Fruit fly (Drosophila melanogaster) whole organism, prepupa: ENCODE results near the gene CG6398.
A peak's percentile ranks its signal among the peaks of the same experiment; 100 is the strongest.

Experiments used
- Blimp-1 ChIP-seq: fragments of 200-800 bp; sonication (Bioruptor generic); optimal IDR thresholded peaks from 3 replicates; lab custom pipeline; 2017; ENCODE audit warnings: missing biosample characterization, missing genetic modification characterization, mild to moderate bottlenecking, moderate library complexity, missing genetic modification reagents
- CG10631 ChIP-seq: fragments of 200-800 bp; sonication (Bioruptor generic); optimal IDR thresholded peaks from 2 replicates; lab custom pipeline; 2016; ENCODE audit warnings: missing biosample characterization, missing genetic modification characterization
- CG11294 ChIP-seq: fragments of 200-800 bp; sonication (Bioruptor generic); IDR thresholded peaks from 2 replicates; pipeline ENCODE4 v1.3.6; 2022; ENCODE audit warnings: missing biosample characterization, missing genetic modification characterization
- CG11902 ChIP-seq: fragments of 200-800 bp; sonication (Bioruptor generic); optimal IDR thresholded peaks from 3 replicates; lab custom pipeline; 2016; ENCODE audit warnings: missing biosample characterization, missing genetic modification characterization
- CG1621 ChIP-seq: fragments of 200-800 bp; sonication (Bioruptor generic); optimal IDR thresholded peaks from 3 replicates; lab custom pipeline; 2018; ENCODE audit warnings: missing biosample characterization, mild to moderate bottlenecking, missing genetic modification characterization
- CG16779 ChIP-seq: fragments of 200-800 bp; sonication (Bioruptor generic); optimal IDR thresholded peaks from 3 replicates; lab custom pipeline; 2017; ENCODE audit warnings: missing biosample characterization, mild to moderate bottlenecking, missing genetic modification characterization
- CG3032 ChIP-seq: fragments of 200-800 bp; optimal IDR thresholded peaks from 2 replicates; lab custom pipeline; 2019; ENCODE audit warnings: missing biosample characterization, mild to moderate bottlenecking, missing genetic modification characterization, moderate library complexity
- CG31627 ChIP-seq: fragments of 200-800 bp; sonication (Bioruptor generic); optimal IDR thresholded peaks from 3 replicates; lab custom pipeline; 2016; ENCODE audit warnings: missing biosample characterization, missing genetic modification characterization
- CG32006 ChIP-seq: fragments of 200-800 bp; sonication (Bioruptor generic); optimal IDR thresholded peaks from 3 replicates; lab custom pipeline; 2017; ENCODE audit warnings: missing biosample characterization, mild to moderate bottlenecking, missing genetic modification characterization
- CG34406 ChIP-seq: fragments of 200-800 bp; sonication (Bioruptor generic); optimal IDR thresholded peaks from 3 replicates; lab custom pipeline; 2016; ENCODE audit warnings: missing biosample characterization, missing genetic modification characterization
- CG3919 ChIP-seq: fragments of 200-800 bp; sonication (Bioruptor generic); optimal IDR thresholded peaks from 3 replicates; lab custom pipeline; 2016; ENCODE audit warnings: missing biosample characterization, missing genetic modification characterization
- CG4318 ChIP-seq: fragments of 200-800 bp; sonication (Bioruptor generic); optimal IDR thresholded peaks from 3 replicates; lab custom pipeline; 2017; ENCODE audit warnings: missing biosample characterization, mild to moderate bottlenecking, missing genetic modification characterization
- CG6276 ChIP-seq: fragments of 200-800 bp; sonication (Bioruptor generic); optimal IDR thresholded peaks from 2 replicates; lab custom pipeline; 2017; ENCODE audit warnings: missing biosample characterization, mild to moderate bottlenecking, missing genetic modification characterization
- CG6808 ChIP-seq: fragments of 200-800 bp; sonication (Bioruptor generic); optimal IDR thresholded peaks from 3 replicates; lab custom pipeline; 2017; ENCODE audit warnings: missing biosample characterization, missing genetic modification characterization, mild to moderate bottlenecking, moderate library complexity, missing genetic modification reagents
- CG6854 ChIP-seq: fragments of 200-800 bp; sonication (Bioruptor generic); optimal IDR thresholded peaks from 2 replicates; lab custom pipeline; 2017; ENCODE audit warnings: missing biosample characterization, mild to moderate bottlenecking, missing genetic modification characterization
- CG8319 ChIP-seq: fragments of 200-800 bp; sonication (Bioruptor generic); optimal IDR thresholded peaks from 3 replicates; lab custom pipeline; 2016; ENCODE audit warnings: missing biosample characterization, missing genetic modification characterization
- CG9139 ChIP-seq: fragments of 200-800 bp; sonication (Bioruptor generic); optimal IDR thresholded peaks from 3 replicates; lab custom pipeline; 2017; ENCODE audit warnings: missing biosample characterization, mild to moderate bottlenecking, missing genetic modification characterization
- Eip75B ChIP-seq: fragments of 200-800 bp; sonication (Bioruptor generic); optimal IDR thresholded peaks from 3 replicates; lab custom pipeline; 2016; ENCODE audit warnings: missing biosample characterization, missing genetic modification characterization
- Eip78C ChIP-seq: fragments of 200-800 bp; sonication (Bioruptor generic); peaks from one replicate; lab custom pipeline; 2016; ENCODE audit warnings: missing biosample characterization, missing genetic modification characterization
- Eip93F ChIP-seq: fragments of 200-800 bp; sonication (Bioruptor generic); optimal IDR thresholded peaks from 2 replicates; lab custom pipeline; 2016; ENCODE audit warnings: missing biosample characterization, mild to moderate bottlenecking, missing genetic modification characterization
- Ets21C ChIP-seq: fragments of 200-800 bp; sonication (Bioruptor generic); optimal IDR thresholded peaks from 3 replicates; lab custom pipeline; 2016; ENCODE audit warnings: missing biosample characterization, missing genetic modification characterization
- Ets96B ChIP-seq: fragments of 200-800 bp; optimal IDR thresholded peaks from 2 replicates; lab custom pipeline; 2019; ENCODE audit warnings: missing biosample characterization, mild to moderate bottlenecking, missing genetic modification characterization, moderate library complexity
- Gug ChIP-seq: fragments of 200-800 bp; sonication (Bioruptor generic); IDR thresholded peaks from 2 replicates; pipeline ENCODE4 v1.3.6; 2022; ENCODE audit warnings: missing biosample characterization, missing genetic modification characterization
- Hr38 ChIP-seq: sonication (Bioruptor generic); optimal IDR thresholded peaks from 2 replicates; lab custom pipeline; 2016; ENCODE audit warnings: missing biosample characterization, missing genetic modification characterization
- Hr39 ChIP-seq: fragments of 200-800 bp; sonication (Bioruptor generic); optimal IDR thresholded peaks from 2 replicates; lab custom pipeline; 2016; ENCODE audit warnings: missing biosample characterization, missing genetic modification characterization
- Hr4 ChIP-seq: fragments of 200-800 bp; sonication (Bioruptor generic); optimal IDR thresholded peaks from 3 replicates; lab custom pipeline; 2016; ENCODE audit warnings: missing biosample characterization, missing genetic modification characterization
- Lpt ChIP-seq: fragments of 200-800 bp; sonication (Bioruptor generic); optimal IDR thresholded peaks from 3 replicates; lab custom pipeline; 2016; ENCODE audit warnings: missing biosample characterization, missing genetic modification characterization
- OdsH ChIP-seq: fragments of 200-800 bp; sonication (Bioruptor generic); optimal IDR thresholded peaks from 3 replicates; lab custom pipeline; 2016; ENCODE audit warnings: missing biosample characterization, missing genetic modification characterization
- Smox ChIP-seq: fragments of 200-800 bp; sonication (Bioruptor generic); optimal IDR thresholded peaks from 3 replicates; lab custom pipeline; 2016; ENCODE audit warnings: missing biosample characterization, missing genetic modification characterization
- Sox102F ChIP-seq: fragments of 200-800 bp; sonication (Bioruptor generic); optimal IDR thresholded peaks from 2 replicates; lab custom pipeline; 2016; ENCODE audit warnings: missing biosample characterization, mild to moderate bottlenecking, missing genetic modification characterization
- Sox15 ChIP-seq: fragments of 200-800 bp; sonication (Bioruptor generic); optimal IDR thresholded peaks from 3 replicates; lab custom pipeline; 2016; ENCODE audit warnings: missing biosample characterization, missing genetic modification characterization
- achi ChIP-seq: fragments of 200-800 bp; sonication (Bioruptor generic); optimal IDR thresholded peaks from 3 replicates; lab custom pipeline; 2016; ENCODE audit warnings: missing biosample characterization, missing genetic modification characterization
- acj6 ChIP-seq: fragments of 200-800 bp; sonication (Bioruptor generic); optimal IDR thresholded peaks from 3 replicates; lab custom pipeline; 2016; ENCODE audit warnings: missing biosample characterization, missing genetic modification characterization
- cyc ChIP-seq: fragments of 200-800 bp; sonication (Bioruptor generic); optimal IDR thresholded peaks from 3 replicates; lab custom pipeline; 2016; ENCODE audit warnings: missing biosample characterization, missing genetic modification characterization
- dac ChIP-seq: fragments of 200-800 bp; sonication (Bioruptor generic); optimal IDR thresholded peaks from 2 replicates; lab custom pipeline; 2017; ENCODE audit warnings: missing biosample characterization, mild to moderate bottlenecking, missing genetic modification characterization
- esn ChIP-seq: fragments of 200-800 bp; sonication (Bioruptor generic); optimal IDR thresholded peaks from 2 replicates; lab custom pipeline; 2016; ENCODE audit warnings: missing biosample characterization, mild to moderate bottlenecking, missing genetic modification characterization, moderate library complexity
- fd85E ChIP-seq: fragments of 200-800 bp; sonication (Bioruptor generic); optimal IDR thresholded peaks from 3 replicates; lab custom pipeline; 2016; ENCODE audit warnings: missing biosample characterization, missing genetic modification characterization
- fkh ChIP-seq: fragments of 200-800 bp; sonication (Bioruptor generic); optimal IDR thresholded peaks from 3 replicates; lab custom pipeline; 2017; ENCODE audit warnings: missing biosample characterization, mild to moderate bottlenecking, missing genetic modification characterization, moderate library complexity
- lz ChIP-seq: fragments of 200-800 bp; sonication (Bioruptor generic); optimal IDR thresholded peaks from 3 replicates; lab custom pipeline; 2016; ENCODE audit warnings: missing biosample characterization, missing genetic modification characterization
- net ChIP-seq: fragments of 200-800 bp; sonication (Bioruptor generic); optimal IDR thresholded peaks from 3 replicates; lab custom pipeline; 2016; ENCODE audit warnings: missing biosample characterization, missing genetic modification characterization
- pdm3 ChIP-seq: fragments of 200-800 bp; sonication (Bioruptor generic); optimal IDR thresholded peaks from 3 replicates; lab custom pipeline; 2016; ENCODE audit warnings: missing biosample characterization, missing genetic modification characterization
- salr ChIP-seq, 2 experiments: fragments of 200-800 bp; sonication (Bioruptor generic); optimal IDR thresholded peaks; 3 replicates each; lab custom pipeline; 2016 to 2018; ENCODE audit warnings: missing biosample characterization in 2 of 2, missing genetic modification characterization in 2 of 2, mild to moderate bottlenecking in 1 of 2
- spab ChIP-seq: fragments of 200-800 bp; sonication (Bioruptor generic); optimal IDR thresholded peaks from 2 replicates; lab custom pipeline; 2017; ENCODE audit warnings: missing biosample characterization, mild to moderate bottlenecking, missing genetic modification characterization, missing genetic modification reagents
- ss ChIP-seq, 2 experiments: fragments of 200-800 bp; sonication (Bioruptor generic); optimal IDR thresholded peaks; 2 replicates in 1 of 2; 3 replicates in 1 of 2; lab custom pipeline; 2017 to 2018; ENCODE audit warnings: mild to moderate bottlenecking in 2 of 2, missing biosample characterization in 2 of 2, missing genetic modification characterization in 2 of 2, moderate library complexity in 1 of 2
- svp ChIP-seq: fragments of 200-800 bp; sonication (Bioruptor generic); peaks from one replicate; lab custom pipeline; 2016; ENCODE audit warnings: missing biosample characterization, missing genetic modification characterization
- topi ChIP-seq: fragments of 200-800 bp; sonication (Bioruptor generic); optimal IDR thresholded peaks from 3 replicates; lab custom pipeline; 2016; ENCODE audit warnings: missing biosample characterization, missing genetic modification characterization
- vri ChIP-seq: fragments of 200-800 bp; sonication (Bioruptor generic); optimal IDR thresholded peaks from 3 replicates; lab custom pipeline; 2016; ENCODE audit warnings: missing biosample characterization, mild to moderate bottlenecking, missing genetic modification characterization

CG6398 gene

dm6 chrX:17879211-17879897 is 48.7 kb downstream of the CG6398 start (continued):
- TF ChIP-seq Gug (GFP tag; lab: Robert Waterston, UW), result peak; percentile 52
- TF ChIP-seq Hr4 (GFP tag; lab: Kevin White, UChicago), result peak; percentile 53
- TF ChIP-seq CG8319, result no peak
- TF ChIP-seq achi (GFP tag; lab: Kevin White, UChicago), result peak; percentile 38
- TF ChIP-seq pdm3 (GFP tag; lab: Kevin White, UChicago), result peak; percentile 52
- peak; percentile 72 for TF ChIP-seq CG34406 (GFP tag; lab: Kevin White, UChicago)
- TF ChIP-seq CG16779 (tag; lab: Kevin White, UChicago), result no peak
- TF ChIP-seq CG6854 (GFP tag; lab: Kevin White, UChicago), result no peak
- peak; percentile 61 for TF ChIP-seq CG3919
- TF ChIP-seq CG6276, result peak; percentile 5

dm6 chrX:17880269-17880889 is 49.8 kb downstream of the CG6398 start:
- TF ChIP-seq CG6808 (GFP tag; lab: Kevin White, UChicago) (peak; percentile 72), CG32006 (GFP tag; lab: Kevin White, UChicago) (peak; percentile 95), CG6276 (peak; percentile 89), dac (peak; percentile 87), lz (peak; percentile 96), CG3032 (tag; lab: Kevin White, UChicago) (peak; percentile 78), Ets96B (tag; lab: Kevin White, UChicago) (peak; percentile 75), CG10631 (GFP tag; lab: Kevin White, UChicago) (peak; percentile 88), Blimp-1 (GFP tag; lab: Kevin White, UChicago) (peak; percentile 75), salr (GFP tag; optimal IDR thresholded peaks at IDR 0.05; lab: Kevin White, UChicago) (peak; percentile 79 to 80), fkh (peak; percentile 71), achi (GFP tag; lab: Kevin White, UChicago) (peak; percentile 89), Sox102F (peak; percentile 93), OdsH (GFP tag; lab: Kevin White, UChicago) (peak; percentile 93), Ets21C (peak; percentile 95), cyc (GFP tag; lab: Kevin White, UChicago) (peak; percentile 92), Smox (GFP tag; lab: Kevin White, UChicago) (peak; percentile 93), topi (GFP tag; lab: Kevin White, UChicago) (peak; percentile 92), CG8319 (peak; percentile 77), Sox15 (GFP tag; lab: Kevin White, UChicago) (peak; percentile 85), Hr39 (peak; percentile 97), Eip93F (GFP tag; lab: Kevin White, UChicago) (peak; percentile 92), Eip78C (GFP tag; lab: Kevin White, UChicago) (peak; percentile 97), spab (GFP tag; lab: Kevin White, UChicago) (peak; percentile 47), net (GFP tag; lab: Kevin White, UChicago) (peak; percentile 86), Eip75B (GFP tag; lab: Kevin White, UChicago) (peak; percentile 91), CG9139 (GFP tag; lab: Kevin White, UChicago) (peak; percentile 6), acj6 (peak; percentile 91), CG31627 (peak; percentile 97), CG1621 (tag; lab: Kevin White, UChicago) (peak; percentile 77), Hr4 (GFP tag; lab: Kevin White, UChicago) (peak; percentile 95), Lpt (GFP tag; lab: Kevin White, UChicago) (peak; percentile 87), Hr38 (GFP tag; lab: Kevin White, UChicago) (peak; percentile 58), pdm3 (GFP tag; lab: Kevin White, UChicago) (peak; percentile 96), CG16779 (tag; lab: Kevin White, UChicago) (peak; percentile 64), fd85E (GFP tag; lab: Kevin White, UChicago) (peak; percentile 53), svp (GFP tag; lab: Kevin White, UChicago) (peak; percentile 97), CG4318 (GFP tag; lab: Kevin White, UChicago) (peak; percentile 91), ss (GFP tag; optimal IDR thresholded peaks at IDR 0.05; lab: Kevin White, UChicago) (peak; percentile 54 to 80), esn (GFP tag; lab: Kevin White, UChicago) (peak; percentile 94), vri (GFP tag; lab: Kevin White, UChicago) (peak; percentile 93), CG11294 (GFP tag; lab: Robert Waterston, UW) (peak; percentile 89), CG11902 (GFP tag; lab: Kevin White, UChicago) (peak; percentile 83)
